Fruit fly (Drosophila melanogaster): ENCODE data around the gene CG5043.
A peak's percentile ranks its signal among the peaks of the same experiment; 100 is the strongest.

Gene CG5043

DNA sequence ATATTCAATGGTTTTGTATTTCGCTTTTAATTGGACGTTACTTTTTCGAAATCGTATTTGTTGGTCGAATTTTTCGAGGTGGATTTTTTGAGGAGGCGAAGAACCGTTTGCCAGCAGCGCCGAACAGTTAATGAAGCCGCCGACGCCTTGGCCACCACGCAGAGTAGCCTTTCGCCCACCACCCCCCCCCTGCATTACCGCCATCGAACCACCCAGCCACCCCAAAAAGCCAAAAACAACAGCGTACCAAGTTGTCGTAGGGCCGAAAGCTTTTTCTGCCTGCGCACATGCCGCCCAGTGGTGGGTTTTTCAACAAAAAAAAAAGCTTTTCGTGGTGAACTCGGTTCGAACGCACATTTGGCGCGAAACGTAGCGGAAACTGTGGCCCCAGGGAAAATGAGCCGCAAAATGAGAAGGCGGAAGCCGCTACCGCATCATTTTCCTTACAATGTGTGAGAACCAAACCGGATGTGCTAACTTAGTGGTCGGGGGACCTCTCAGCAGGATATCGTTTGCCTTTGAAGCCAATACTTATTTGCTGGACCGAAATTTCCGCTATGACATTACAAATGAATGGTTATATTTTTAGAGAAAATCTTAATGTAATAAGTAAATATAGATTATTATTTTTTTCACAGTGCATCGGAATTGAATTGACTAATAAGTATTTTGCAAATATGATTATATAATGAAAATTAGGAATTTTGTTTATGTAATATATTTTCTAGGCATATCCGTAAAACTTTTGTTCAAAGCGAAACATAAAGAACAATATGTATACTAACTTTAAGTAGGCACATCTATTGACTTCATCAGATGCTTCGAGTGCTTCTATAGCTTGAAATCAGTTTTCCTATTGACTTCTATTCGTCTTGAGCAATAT is at the start of gene CG5043, which contains the start of gene Dif:
Gene CG5043 (plus strand): TSS at position 833 of the 883 bp plus-strand sequence.
Gene Dif (minus strand): TSS at position 132 of the 883 bp plus-strand sequence.
- no peak for TF ChIP-seq CG17801 (GFP tag; optimal IDR thresholded peaks at IDR 0.05; ENCODE audit: partially characterized antibody)

DNA sequence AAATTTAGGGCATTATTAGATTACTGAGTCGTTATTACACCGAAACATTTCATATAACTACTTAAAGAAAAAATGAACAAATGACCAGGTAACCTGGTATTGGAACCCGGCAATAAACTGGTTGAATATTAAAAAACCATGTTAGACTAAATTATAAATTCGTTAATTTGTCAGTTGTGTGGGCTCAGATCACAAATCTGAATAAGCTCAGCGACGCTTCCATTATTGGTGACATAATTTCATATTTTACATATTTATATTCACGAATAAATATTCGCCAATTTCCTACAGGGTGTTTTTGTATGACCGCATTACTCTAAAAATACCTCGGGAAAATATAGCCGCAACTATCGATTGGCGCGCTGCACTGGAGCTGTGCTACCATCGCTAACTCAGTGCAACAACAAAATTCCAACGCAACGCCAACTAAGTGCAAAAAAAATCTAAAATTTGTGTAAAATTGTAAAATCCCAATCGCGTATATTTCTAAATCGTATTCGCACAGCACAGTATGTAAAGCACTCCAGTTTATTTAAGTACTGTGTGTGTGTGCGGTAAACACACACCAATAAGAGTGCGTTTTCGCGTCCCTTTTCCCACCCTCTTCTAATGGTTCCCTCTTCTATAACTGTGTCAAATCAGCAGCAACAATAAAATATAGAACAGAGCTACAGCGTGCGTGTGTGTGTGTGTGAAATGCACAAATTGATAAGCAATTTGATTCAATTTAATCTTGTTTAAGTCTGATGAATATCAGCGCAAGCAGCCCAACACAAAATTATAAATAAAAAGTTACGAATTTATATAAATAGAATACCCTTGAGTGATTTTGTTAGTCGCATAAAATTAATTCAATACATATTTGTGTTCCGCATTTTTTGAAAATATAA is 49.1 kb upstream of the CG5043 start, which contains the start of gene CLIP-190:
Gene CLIP-190 (plus strand): TSS at position 370 of the 890 bp plus-strand sequence.
- TF ChIP-seq CG17801 (GFP tag; optimal IDR thresholded peaks at IDR 0.05; ENCODE audit: partially characterized antibody), result no peak

DNA sequence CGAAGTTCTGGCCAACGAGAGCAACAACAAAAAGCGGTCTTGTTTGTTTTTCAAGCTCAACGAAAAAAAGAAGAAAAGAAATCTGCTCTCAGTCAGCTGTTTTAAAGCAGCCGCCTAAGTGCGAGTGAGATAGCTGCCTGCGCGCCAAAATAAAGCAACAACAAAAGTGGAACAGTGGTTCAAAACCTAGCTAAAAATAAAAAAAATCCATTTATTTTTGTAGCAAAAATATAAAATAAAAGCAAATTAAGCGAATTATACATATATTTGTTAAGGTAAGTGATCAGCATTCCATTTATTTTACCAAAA is 48.5 kb upstream of the CG5043 start:
- peak; percentile 100 for TF ChIP-seq CG17801 (GFP tag; optimal IDR thresholded peaks at IDR 0.05; ENCODE audit: partially characterized antibody)

DNA sequence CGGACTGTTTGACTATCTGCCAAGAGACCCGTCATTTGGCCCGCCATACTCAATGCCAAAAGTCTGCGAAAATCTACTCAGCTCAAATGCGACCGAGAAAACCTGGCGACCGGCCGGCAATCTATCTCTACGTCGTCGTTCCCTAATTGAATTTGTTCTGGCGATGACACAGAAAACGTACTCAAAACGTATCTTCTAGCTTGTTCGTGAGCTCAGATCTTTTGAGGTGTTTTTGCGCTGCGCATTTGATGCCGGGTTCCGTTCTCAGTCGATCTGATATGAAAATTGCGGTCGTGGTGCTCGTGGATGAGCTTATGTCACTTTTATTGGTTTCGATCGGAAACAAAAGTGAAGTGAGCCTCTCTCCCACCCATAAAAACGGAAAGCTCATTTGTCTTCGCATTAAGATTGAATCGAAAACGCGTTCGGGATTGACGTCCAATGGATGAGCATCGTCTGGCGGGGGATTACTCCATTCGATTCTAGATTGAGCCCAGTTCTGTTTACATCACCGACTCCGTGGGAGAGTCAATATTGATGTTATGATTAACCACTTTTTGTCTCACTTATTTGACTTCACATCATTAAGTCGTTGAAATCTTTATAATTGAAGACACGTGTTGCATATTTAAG is 45.8 kb upstream of the CG5043 start:
- no peak for TF ChIP-seq CG17801 (GFP tag; optimal IDR thresholded peaks at IDR 0.05; ENCODE audit: partially characterized antibody)

DNA sequence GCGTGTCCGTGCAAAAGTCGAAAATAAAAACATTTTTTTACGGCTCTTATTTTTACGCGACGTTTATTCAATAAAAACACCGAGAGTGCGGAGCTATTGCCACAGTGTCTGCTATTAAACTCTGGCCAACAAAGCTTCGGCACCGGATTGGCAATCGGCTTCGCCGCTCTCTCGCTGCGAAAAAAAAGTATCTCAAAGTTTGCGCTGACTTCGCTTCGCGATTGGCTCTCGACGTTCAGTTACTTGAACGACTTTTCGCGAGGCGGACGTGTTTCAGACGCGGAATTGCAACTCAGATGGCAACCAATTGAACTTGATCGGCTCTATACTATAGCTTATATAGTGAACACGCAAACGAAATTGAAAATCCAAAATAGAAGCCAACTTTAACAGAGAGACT is 44.6 kb upstream of the CG5043 start:
- peak; percentile 59 for TF ChIP-seq CG17801 (GFP tag; optimal IDR thresholded peaks at IDR 0.05; ENCODE audit: partially characterized antibody)

DNA sequence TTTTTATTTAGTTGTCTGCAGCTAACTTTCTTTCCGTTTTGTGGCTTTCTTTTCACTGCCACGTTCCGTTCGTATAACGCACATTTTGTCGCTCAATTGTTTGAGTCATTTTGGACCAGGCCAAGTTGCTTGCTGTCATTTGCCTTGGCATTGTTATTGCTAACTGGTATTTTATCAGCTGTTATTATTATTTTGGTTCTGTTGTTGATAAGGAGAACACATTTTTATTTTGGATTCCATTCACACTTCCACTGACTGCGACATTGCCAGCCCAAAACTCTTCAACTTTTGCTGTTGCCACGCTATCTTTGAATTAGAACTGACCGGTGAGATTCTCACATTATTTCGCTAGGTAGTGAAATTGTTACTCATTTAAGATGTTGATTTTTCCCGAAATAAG is 42.9 kb upstream of the CG5043 start:
- TF ChIP-seq CG17801 (GFP tag; optimal IDR thresholded peaks at IDR 0.05; ENCODE audit: partially characterized antibody), result no peak

DNA sequence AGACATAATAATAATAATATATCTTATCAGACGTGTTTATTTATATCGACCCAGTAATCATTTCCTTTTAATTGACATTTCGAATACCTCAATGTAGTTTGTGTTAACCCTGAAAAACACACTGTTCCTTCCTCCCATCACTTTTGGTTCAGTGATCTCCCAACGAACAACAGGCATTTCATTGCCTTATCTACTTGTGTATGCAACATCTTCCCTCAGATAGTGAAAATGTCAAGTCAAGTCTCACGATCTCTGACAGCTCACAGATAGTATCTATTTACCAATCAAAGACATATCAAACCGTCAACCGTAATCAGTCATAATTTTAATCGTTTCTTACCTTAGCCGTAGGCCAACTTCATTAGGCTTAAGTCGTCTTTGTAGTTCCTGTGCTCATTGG is 38.7 kb upstream of the CG5043 start:
- no peak for TF ChIP-seq CG17801 (GFP tag; optimal IDR thresholded peaks at IDR 0.05; ENCODE audit: partially characterized antibody)

DNA sequence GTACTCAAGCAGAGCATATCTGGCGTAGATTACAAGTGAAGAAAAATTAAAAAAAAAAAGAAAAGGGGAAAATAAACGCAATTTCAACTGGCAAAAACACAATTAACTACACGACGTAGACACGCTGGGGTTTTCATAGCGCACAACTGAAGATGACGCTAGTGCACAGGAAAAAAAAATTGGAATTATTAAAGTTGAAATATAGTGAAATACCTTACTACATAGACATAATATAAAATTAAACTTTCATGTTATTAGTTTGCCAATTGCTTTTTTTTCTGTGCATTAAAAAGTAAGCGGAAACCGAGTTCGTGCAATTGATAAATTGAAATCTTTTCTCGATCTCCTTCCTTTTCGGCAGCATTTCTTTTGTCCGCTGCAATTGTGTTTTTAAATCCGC is 36.3 kb upstream of the CG5043 start:
- no peak for TF ChIP-seq CG17801 (GFP tag; optimal IDR thresholded peaks at IDR 0.05; ENCODE audit: partially characterized antibody)

DNA sequence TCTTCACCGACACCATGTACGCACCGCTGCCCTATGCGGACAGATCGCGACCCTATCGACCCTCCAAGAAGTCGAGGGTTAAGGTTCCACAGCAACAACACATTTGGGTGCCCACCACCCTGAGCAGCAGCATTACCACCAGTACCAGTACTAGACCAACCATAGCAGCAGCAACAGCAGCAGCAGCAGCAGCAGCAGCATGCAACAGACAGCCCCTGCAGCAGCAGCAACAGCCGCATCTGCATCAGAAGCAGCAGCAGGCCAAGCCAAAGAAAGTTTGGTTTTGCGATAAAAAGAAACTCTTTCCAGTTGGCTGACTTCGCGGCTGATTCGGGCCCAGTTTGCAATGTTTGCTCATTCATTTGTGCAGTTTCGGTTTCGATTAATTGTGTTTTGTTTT is 31.2 kb upstream of the CG5043 start:
- no peak for TF ChIP-seq CG17801 (GFP tag; optimal IDR thresholded peaks at IDR 0.05; ENCODE audit: partially characterized antibody)

DNA sequence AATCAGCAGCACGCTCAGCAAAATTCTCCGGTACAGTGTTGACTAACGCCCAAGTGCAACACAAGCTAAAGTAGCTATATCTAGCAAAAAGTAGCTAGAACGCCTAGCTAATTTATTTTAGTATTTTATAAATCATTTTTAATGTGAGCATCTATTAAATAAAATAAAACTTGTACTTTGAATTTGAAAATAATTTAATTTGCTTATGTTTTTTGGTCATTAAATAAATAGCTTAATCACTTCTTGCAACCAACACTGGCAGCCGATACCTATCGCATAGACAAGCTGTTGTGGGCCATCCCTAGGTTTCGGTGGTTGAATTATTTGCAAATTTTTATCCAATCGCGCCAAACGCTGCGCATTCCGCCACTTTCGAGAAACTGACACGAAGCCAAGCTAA is 23.3 kb upstream of the CG5043 start, which contains the start of the genes Polr2J and CG15141:
Gene Polr2J (minus strand): TSS at position 49 of the 400 bp plus-strand sequence.
Gene CG15141 (plus strand): TSS at position 284 of the 400 bp plus-strand sequence.
- TF ChIP-seq CG17801 (GFP tag; optimal IDR thresholded peaks at IDR 0.05; ENCODE audit: partially characterized antibody), result peak; percentile 84

DNA sequence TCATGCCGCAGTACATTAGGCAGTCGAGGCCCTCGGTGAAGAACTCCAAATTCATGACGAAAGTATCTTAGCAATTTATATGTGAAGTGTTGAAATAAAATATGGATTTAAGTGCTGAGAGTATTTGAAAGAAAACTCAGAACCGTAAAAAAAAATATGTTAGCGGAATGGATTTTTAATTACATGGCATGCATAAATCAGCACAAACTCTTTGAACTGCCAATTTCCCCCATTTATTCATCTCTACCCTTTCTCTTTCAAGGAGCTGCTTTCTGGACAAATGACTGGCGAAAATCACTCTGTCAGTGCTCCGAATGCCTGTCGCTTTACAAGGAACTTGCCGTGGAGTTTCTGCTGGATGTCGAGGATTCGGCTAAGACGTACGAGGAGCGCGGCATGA is 21.1 kb upstream of the CG5043 start, which contains the start of gene Rsph9:
Gene Rsph9 (minus strand): TSS at position 101 of the 400 bp plus-strand sequence.
- TF ChIP-seq CG17801 (GFP tag; optimal IDR thresholded peaks at IDR 0.05; ENCODE audit: partially characterized antibody), result no peak

DNA sequence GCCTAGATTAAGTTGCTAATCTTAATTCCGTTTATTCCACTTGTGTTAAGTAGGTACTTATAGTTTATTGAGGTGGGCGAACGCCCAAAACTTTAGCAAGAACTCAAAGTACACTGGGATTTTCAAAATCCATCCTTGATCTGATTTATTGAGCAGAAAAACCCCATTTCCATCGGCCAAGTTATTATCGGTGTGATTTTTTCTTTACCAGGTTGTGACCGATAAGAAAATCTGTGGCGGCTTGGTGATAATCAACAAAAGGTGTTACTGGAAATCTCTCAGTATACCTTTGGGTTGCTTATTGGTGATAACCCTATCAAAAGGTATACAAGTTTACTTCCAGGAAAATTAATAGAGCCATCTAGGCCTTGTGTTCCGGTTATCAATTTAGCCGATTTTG is 13.2 kb upstream of the CG5043 start:
- no peak for TF ChIP-seq CG17801 (GFP tag; optimal IDR thresholded peaks at IDR 0.05; ENCODE audit: partially characterized antibody)

DNA sequence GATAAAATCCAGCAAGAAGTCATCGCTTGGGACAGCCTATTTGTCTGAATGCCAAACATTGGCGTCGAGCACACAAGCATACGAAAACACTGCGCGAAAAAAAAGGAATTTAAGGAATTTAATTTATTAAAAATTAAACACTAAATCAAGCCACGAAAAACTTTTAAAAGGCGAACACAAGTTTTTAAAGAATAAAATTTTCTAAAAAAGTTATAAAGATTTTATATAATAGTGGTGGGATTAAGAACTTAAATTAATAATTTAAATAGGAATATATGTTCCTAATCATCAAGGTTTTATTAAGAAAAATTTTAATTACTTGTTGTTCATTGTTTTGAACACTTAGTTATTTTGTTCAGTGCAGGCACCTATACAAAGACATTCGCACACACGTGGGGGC is 12.3 kb upstream of the CG5043 start:
- TF ChIP-seq CG17801 (GFP tag; optimal IDR thresholded peaks at IDR 0.05; ENCODE audit: partially characterized antibody), result no peak

DNA sequence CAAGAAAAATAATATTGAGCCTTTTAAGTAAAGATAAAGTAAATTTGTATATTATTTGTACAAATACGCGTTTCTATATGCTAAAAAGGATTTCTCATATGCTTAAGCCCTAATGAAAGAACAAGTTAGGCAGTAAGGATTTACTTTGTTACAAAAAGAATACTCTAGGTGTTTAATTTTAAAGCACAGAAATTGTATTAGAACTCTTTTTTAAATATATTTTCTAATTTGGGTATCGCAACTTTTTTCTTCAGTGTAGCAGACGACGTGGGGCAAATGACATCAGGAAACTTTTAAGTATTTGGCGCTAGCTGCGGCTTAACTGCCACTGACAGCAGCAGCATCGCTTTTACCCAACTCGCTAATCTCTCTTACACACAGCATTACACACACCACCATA is 11.6 kb upstream of the CG5043 start:
- TF ChIP-seq CG17801 (GFP tag; optimal IDR thresholded peaks at IDR 0.05; ENCODE audit: partially characterized antibody), result no peak

DNA sequence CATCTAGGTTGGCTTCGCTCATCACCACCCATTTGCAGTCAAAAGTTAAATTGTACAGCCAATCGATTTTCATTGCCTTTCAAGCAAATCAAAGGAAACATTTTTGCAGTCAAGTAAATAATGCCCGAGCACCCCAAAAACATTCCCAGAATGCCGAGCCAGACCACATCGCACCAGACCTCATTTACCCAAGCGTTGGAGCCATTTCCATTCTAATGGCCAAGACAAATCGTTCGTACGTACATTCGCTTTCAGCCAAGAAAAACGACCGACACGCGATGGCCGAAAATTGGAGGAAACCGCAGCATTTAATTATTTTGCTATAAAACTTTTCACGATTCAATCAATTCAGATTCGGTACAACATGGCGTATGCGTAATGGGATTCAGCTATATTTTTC is 8.7 kb upstream of the CG5043 start:
- no peak for TF ChIP-seq CG17801 (GFP tag; optimal IDR thresholded peaks at IDR 0.05; ENCODE audit: partially characterized antibody)
